Worm (Caenorhabditis elegans): ENCODE data around the gene dpy-20.

DNA sequence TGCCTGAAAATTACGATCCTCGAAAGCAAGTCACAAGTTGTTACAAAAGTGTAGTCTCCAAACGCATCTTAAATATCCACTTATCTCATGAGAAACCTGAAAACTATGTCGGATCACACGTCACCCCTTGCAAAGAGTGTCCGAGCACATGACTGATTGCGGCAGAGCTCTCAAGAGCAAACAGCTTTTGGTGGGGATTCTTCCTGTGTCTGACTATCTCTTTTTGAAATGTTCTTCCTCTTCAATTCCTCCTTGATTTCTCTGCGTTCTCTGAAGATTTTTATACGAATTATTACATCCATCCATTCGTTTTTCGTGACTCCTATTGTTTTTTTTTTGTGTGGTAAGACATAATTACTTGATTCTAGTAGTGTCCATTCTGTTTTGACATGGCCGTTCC, 48.2 kb upstream of the dpy-20 start, which contains the start of gene T12A7.6:
- TF ChIP-seq hnd-1 (tag; optimal IDR thresholded peaks at IDR 0.05) (no peak), sea-1 (GFP tag; conservative IDR thresholded peaks at IDR 0.05) (no peak), scrt-1 (GFP tag; IDR thresholded peaks at IDR 0.05) (no peak), ama-1 (optimal IDR thresholded peaks at IDR 0.05) (no peak), pes-1 (GFP tag; IDR thresholded peaks at IDR 0.05) (no peak), hmbx-1 (tag; optimal IDR thresholded peaks at IDR 0.05) (no peak), tra-4 (tag; optimal IDR thresholded peaks at IDR 0.05) (no peak), F13C5.2 (tag; optimal IDR thresholded peaks at IDR 0.05) (no peak)
